Fruit fly (Drosophila melanogaster) whole organism, embryonic: ENCODE data around the gene mh.

ENCODE experiments used
- B-H2 ChIP-seq: fragments of 200-800 bp; sonication (Bioruptor generic); optimal IDR thresholded peaks from 2 replicates; lab custom pipeline; 2018; ENCODE audit warnings: missing biosample characterization, mild to moderate bottlenecking, missing genetic modification characterization
- CG10462 ChIP-seq: fragments of 200-800 bp; sonication (Bioruptor generic); optimal IDR thresholded peaks from 2 replicates; lab custom pipeline; 2016; ENCODE audit warnings: missing biosample characterization, missing genetic modification characterization
- CG10543 ChIP-seq: fragments of 200-800 bp; sonication (Bioruptor generic); optimal IDR thresholded peaks from 3 replicates; lab custom pipeline; 2017; ENCODE audit warnings: missing biosample characterization, mild to moderate bottlenecking, missing genetic modification characterization, moderate library complexity
- CG11085 ChIP-seq: fragments of 200-800 bp; sonication (Bioruptor generic); IDR thresholded peaks from 2 replicates; pipeline ENCODE4 v1.3.6; 2022; ENCODE audit warnings: missing biosample characterization, missing genetic modification characterization
- CG11696 ChIP-seq: fragments of 200-800 bp; sonication (Bioruptor generic); IDR thresholded peaks from 2 replicates; pipeline ENCODE4 v1.3.6; 2022; ENCODE audit warnings: missing biosample characterization, missing genetic modification characterization
- CG12071 ChIP-seq: fragments of 200-800 bp; sonication (Bioruptor generic); optimal IDR thresholded peaks from 3 replicates; lab custom pipeline; 2018; ENCODE audit warnings: missing biosample characterization, mild to moderate bottlenecking, missing genetic modification characterization
- CG12155 ChIP-seq: fragments of 200-800 bp; sonication (Bioruptor generic); optimal IDR thresholded peaks from 3 replicates; lab custom pipeline; 2016; ENCODE audit warnings: missing biosample characterization, missing genetic modification characterization
- CG13296 ChIP-seq: fragments of 200-800 bp; sonication (Bioruptor generic); optimal IDR thresholded peaks from 3 replicates; lab custom pipeline; 2018; ENCODE audit warnings: missing biosample characterization, mild to moderate bottlenecking, missing genetic modification characterization
- CG14014 ChIP-seq: fragments of 200-800 bp; sonication (Bioruptor generic); IDR thresholded peaks from 2 replicates; pipeline ENCODE4 v1.3.6; 2022; ENCODE audit warnings: missing biosample characterization, missing genetic modification characterization
- CG14441 ChIP-seq: fragments of 200-800 bp; sonication (Bioruptor generic); IDR thresholded peaks from 2 replicates; pipeline ENCODE4 v1.3.6; 2022; ENCODE audit warnings: missing biosample characterization, missing genetic modification characterization
- CG17361 ChIP-seq: fragments of 200-800 bp; sonication (Bioruptor generic); IDR thresholded peaks from 3 replicates; pipeline ENCODE4 v1.3.6; 2022; ENCODE audit warnings: missing biosample characterization, missing genetic modification characterization
- CG17385 ChIP-seq: fragments of 200-800 bp; sonication (Bioruptor generic); optimal IDR thresholded peaks from 3 replicates; lab custom pipeline; 2018; ENCODE audit warnings: missing biosample characterization, mild to moderate bottlenecking, missing genetic modification characterization
- CG17829 ChIP-seq: fragments of 200-800 bp; optimal IDR thresholded peaks from 2 replicates; lab custom pipeline; 2019; ENCODE audit warnings: missing biosample characterization, mild to moderate bottlenecking, missing genetic modification characterization, moderate library complexity
- CG18619 ChIP-seq: fragments of 200-800 bp; sonication (Bioruptor generic); optimal IDR thresholded peaks from 3 replicates; lab custom pipeline; 2017; ENCODE audit warnings: missing biosample characterization, mild to moderate bottlenecking, missing genetic modification characterization
- CG30020 ChIP-seq: fragments of 200-800 bp; optimal IDR thresholded peaks from 2 replicates; lab custom pipeline; 2019; ENCODE audit warnings: missing biosample characterization, mild to moderate bottlenecking, missing genetic modification characterization, moderate library complexity
- CG6689 ChIP-seq: fragments of 200-800 bp; sonication (Bioruptor generic); IDR thresholded peaks from 2 replicates; pipeline ENCODE4 v1.3.6; 2022; ENCODE audit warnings: missing biosample characterization, missing genetic modification characterization
- CG7987 ChIP-seq: fragments of 200-800 bp; sonication (Bioruptor generic); optimal IDR thresholded peaks from 2 replicates; lab custom pipeline; 2018; ENCODE audit warnings: missing biosample characterization, mild to moderate bottlenecking, missing genetic modification characterization, moderate library complexity
- CG9437 ChIP-seq: fragments of 200-800 bp; sonication (Bioruptor generic); optimal IDR thresholded peaks from 2 replicates; lab custom pipeline; 2018; ENCODE audit warnings: missing biosample characterization, mild to moderate bottlenecking, missing genetic modification characterization
- Dip2 ChIP-seq: fragments of 200-800 bp; sonication (Bioruptor generic); IDR thresholded peaks from 2 replicates; pipeline ENCODE4 v1.3.6; 2022; ENCODE audit warnings: missing biosample characterization, missing genetic modification characterization
- Drgx ChIP-seq: fragments of 200-800 bp; sonication (Bioruptor generic); IDR thresholded peaks from 2 replicates; pipeline ENCODE4 v1.3.6; 2022; ENCODE audit warnings: missing biosample characterization, missing genetic modification characterization
- Elba2 ChIP-seq: fragments of 200-800 bp; sonication (Bioruptor generic); optimal IDR thresholded peaks from 3 replicates; lab custom pipeline; 2016; ENCODE audit warnings: missing biosample characterization, missing genetic modification characterization
- GATAe ChIP-seq: fragments of 200-800 bp; sonication (Bioruptor generic); conservative IDR thresholded peaks from 2 replicates; pipeline ENCODE4 v1.3.6; 2022; ENCODE audit warnings: missing biosample characterization, missing genetic modification characterization
- HLHmδ ChIP-seq: fragments of 200-800 bp; sonication (Bioruptor generic); optimal IDR thresholded peaks from 2 replicates; lab custom pipeline; 2018; ENCODE audit warnings: missing biosample characterization, mild to moderate bottlenecking, missing genetic modification characterization, moderate library complexity
- Hand ChIP-seq: fragments of 200-800 bp; sonication (Bioruptor generic); optimal IDR thresholded peaks from 2 replicates; lab custom pipeline; 2017; ENCODE audit warnings: mild to moderate bottlenecking, missing biosample characterization, missing genetic modification reagents, missing genetic modification characterization
- Hr78 ChIP-seq, 2 experiments: fragments of 200-800 bp in 1 of 2; fragments of >200 bp in 1 of 2; sonication (Bioruptor generic) in 1 of 2; optimal IDR thresholded peaks; 2 replicates each; lab custom pipeline; 2017 to 2019; ENCODE audit warnings: missing biosample characterization in 2 of 2, missing genetic modification characterization in 2 of 2, mild to moderate bottlenecking in 1 of 2, moderate library complexity in 1 of 2
- MBD-R2 ChIP-seq: fragments of 200-800 bp; sonication (Bioruptor generic); IDR thresholded peaks from 2 replicates; pipeline ENCODE4 v1.3.6; 2022; ENCODE audit warnings: missing biosample characterization, missing genetic modification characterization
- Med ChIP-seq: fragments of 200-800 bp; sonication (Bioruptor generic); peaks from one replicate; lab custom pipeline; 2016; ENCODE audit warnings: missing biosample characterization, missing genetic modification characterization, mild to moderate bottlenecking, inconsistent platforms, moderate library complexity
- NFAT ChIP-seq: fragments of 200-800 bp; sonication (Bioruptor generic); IDR thresholded peaks from 2 replicates; pipeline ENCODE4 v1.3.6; 2022; ENCODE audit warnings: missing biosample characterization, missing genetic modification characterization
- Six4 ChIP-seq: fragments of 200-800 bp; sonication (Bioruptor generic); optimal IDR thresholded peaks from 2 replicates; lab custom pipeline; 2016; ENCODE audit warnings: missing biosample characterization, missing genetic modification characterization
- Sox100B ChIP-seq: fragments of 200-800 bp; sonication (Bioruptor generic); optimal IDR thresholded peaks from 3 replicates; lab custom pipeline; 2018; ENCODE audit warnings: missing biosample characterization, mild to moderate bottlenecking, missing genetic modification characterization
- Ssrp ChIP-seq: fragments of 200-800 bp; sonication (Bioruptor generic); optimal IDR thresholded peaks from 2 replicates; lab custom pipeline; 2018; ENCODE audit warnings: missing biosample characterization, mild to moderate bottlenecking, missing genetic modification characterization, moderate library complexity
- Vsx1 ChIP-seq: fragments of 200-800 bp; sonication (Bioruptor generic); optimal IDR thresholded peaks from 2 replicates; lab custom pipeline; 2017; ENCODE audit warnings: missing biosample characterization, mild to moderate bottlenecking, missing genetic modification characterization, missing genetic modification reagents
- chif ChIP-seq, 2 experiments: fragments of 200-800 bp; sonication (Bioruptor generic); optimal IDR thresholded peaks; 3 replicates each; lab custom pipeline; 2016; ENCODE audit warnings: missing biosample characterization in 2 of 2, missing genetic modification characterization in 2 of 2
- chinmo ChIP-seq: fragments of 200-800 bp; sonication (Bioruptor generic); IDR thresholded peaks from 4 replicates; pipeline ENCODE4 v1.3.6; 2022; ENCODE audit warnings: missing biosample characterization, missing genetic modification characterization; ENCODE audit not compliant: partially characterized antibody
- croc ChIP-seq: fragments of 200-800 bp; sonication (Bioruptor generic); conservative IDR thresholded peaks from 3 replicates; pipeline ENCODE4 v1.3.6; 2022; ENCODE audit warnings: missing biosample characterization, missing genetic modification characterization
- dimm ChIP-seq: fragments of 200-800 bp; sonication (Bioruptor generic); IDR thresholded peaks from 2 replicates; pipeline ENCODE4 v1.3.6; 2022; ENCODE audit warnings: missing biosample characterization, missing genetic modification characterization
- exex ChIP-seq: fragments of 200-800 bp; sonication (Bioruptor generic); optimal IDR thresholded peaks from 4 replicates; lab custom pipeline; 2018; ENCODE audit warnings: missing biosample characterization, mild to moderate bottlenecking, missing genetic modification characterization, moderate library complexity
- grn ChIP-seq: fragments of 200-800 bp; sonication (Bioruptor generic); optimal IDR thresholded peaks from 3 replicates; lab custom pipeline; 2017; ENCODE audit warnings: missing biosample characterization, missing genetic modification characterization
- gsb-n ChIP-seq: fragments of 200-800 bp; sonication (Bioruptor generic); optimal IDR thresholded peaks from 3 replicates; lab custom pipeline; 2018; ENCODE audit warnings: missing biosample characterization, mild to moderate bottlenecking, missing genetic modification characterization
- hkb ChIP-seq, 2 experiments: fragments of 200-800 bp in 1 of 2; fragments of >200 bp in 1 of 2; sonication (Bioruptor generic) in 1 of 2; IDR thresholded peaks in 1 of 2; optimal IDR thresholded peaks in 1 of 2; 2 replicates each; pipeline versions ENCODE4 v1.3.6 to Lab custom; 2017 to 2022; ENCODE audit warnings: missing biosample characterization in 1 of 2, missing genetic modification characterization in 1 of 2
- inv ChIP-seq: fragments of 200-800 bp; sonication (Bioruptor generic); IDR thresholded peaks from 2 replicates; pipeline ENCODE4 v1.3.6; 2022; ENCODE audit warnings: missing biosample characterization, missing genetic modification characterization; ENCODE audit not compliant: partially characterized antibody
- kay ChIP-seq: fragments of 200-800 bp; sonication (Bioruptor generic); optimal IDR thresholded peaks from 2 replicates; lab custom pipeline; 2016; ENCODE audit warnings: missing biosample characterization, missing genetic modification characterization
- kni ChIP-seq: fragments of 200-800 bp; sonication (Bioruptor generic); optimal IDR thresholded peaks from 3 replicates; lab custom pipeline; 2017; ENCODE audit warnings: mild to moderate bottlenecking, missing biosample characterization, missing genetic modification reagents, missing genetic modification characterization
- mirr ChIP-seq: fragments of 200-800 bp; sonication (Bioruptor generic); optimal IDR thresholded peaks from 3 replicates; lab custom pipeline; 2018; ENCODE audit warnings: missing biosample characterization, mild to moderate bottlenecking, missing genetic modification characterization
- pros ChIP-seq: fragments of 200-800 bp; sonication (Bioruptor generic); optimal IDR thresholded peaks from 3 replicates; lab custom pipeline; 2019; ENCODE audit warnings: missing biosample characterization, mild to moderate bottlenecking, missing genetic modification characterization, moderate library complexity
- slou ChIP-seq: fragments of 200-800 bp; sonication (Bioruptor generic); optimal IDR thresholded peaks from 3 replicates; lab custom pipeline; 2016; ENCODE audit warnings: missing biosample characterization, missing genetic modification characterization
- yki ChIP-seq: fragments of >200 bp; optimal IDR thresholded peaks from 3 replicates; lab custom pipeline; 2018

Gene mh

DNA sequence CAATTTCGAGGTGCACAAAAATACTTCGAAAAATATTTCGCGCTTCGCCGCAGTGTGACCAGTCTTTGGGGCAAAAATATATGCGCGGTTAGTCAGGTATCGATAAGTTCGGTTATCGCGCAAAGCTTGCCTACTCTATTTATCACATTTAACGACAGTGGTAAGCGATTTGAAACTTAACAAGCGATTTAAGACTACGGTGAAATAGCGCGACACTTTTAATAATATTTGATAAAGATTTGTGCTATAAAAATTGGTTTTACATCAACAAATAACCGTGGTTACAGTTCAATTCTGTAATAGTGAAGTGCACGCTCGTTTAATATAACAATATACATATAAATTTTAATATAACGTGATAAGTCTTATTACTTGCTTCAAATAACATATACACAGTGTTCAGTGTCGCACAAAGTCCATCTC, at the start of gene mh (continued):
- TF ChIP-seq chinmo (GFP tag; lab: Robert Waterston, UW) (0 out of 4 replicates have a peak, but pooled peaks have one; percentile 62), Elba2 (GFP tag; lab: Kevin White, UChicago) (no peak), CG14441 (GFP tag; lab: Robert Waterston, UW) (peak; percentile 30; the same call in 1 of the 2 replicates), MBD-R2 (GFP tag; lab: Robert Waterston, UW) (peak; percentile 66), CG17361 (GFP tag; lab: Robert Waterston, UW) (peak; percentile 60; the same call in 2 of the 3 replicates)

DNA sequence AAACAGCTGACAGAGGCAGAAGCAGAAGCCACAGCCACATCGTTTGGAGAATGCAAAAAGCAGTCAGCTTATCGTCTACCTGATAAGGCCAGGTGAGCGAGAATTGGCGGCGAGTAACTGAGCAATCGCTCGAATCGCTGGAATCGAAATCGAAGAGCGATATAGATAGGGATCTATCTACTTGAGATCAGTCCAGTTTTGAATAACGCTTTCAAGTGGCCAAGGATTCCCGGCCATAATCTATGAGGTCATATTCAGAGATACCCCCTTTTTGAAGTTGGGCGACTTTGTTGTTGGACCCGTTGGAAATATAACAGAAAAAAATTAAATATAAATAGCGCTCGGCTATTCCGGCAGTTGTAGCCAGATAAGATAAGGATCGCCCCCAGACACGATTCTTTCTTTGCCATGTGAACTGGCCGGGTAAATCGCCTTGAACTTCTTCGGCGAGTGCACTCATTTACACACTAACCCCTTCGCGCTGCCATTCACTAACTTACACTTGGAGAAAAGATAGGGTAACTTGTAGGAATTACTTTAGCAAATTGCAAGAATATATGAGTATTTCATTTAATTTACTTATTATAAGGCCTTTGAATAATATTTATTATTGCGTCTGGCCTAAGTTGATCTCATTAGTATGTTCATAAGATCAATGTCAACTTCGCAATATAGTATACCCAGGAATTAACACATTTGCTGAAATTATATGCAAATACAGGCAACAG, 47.4 kb upstream of the mh start:
- TF ChIP-seq CG13296 (GFP tag; lab: Kevin White, UChicago) (no peak), CG12071 (no peak), CG10462 (GFP tag; lab: Kevin White, UChicago) (no peak), dimm (GFP tag; lab: Robert Waterston, UW) (no peak), yki (lab: Kevin White, UChicago) (no peak), grn (peak; percentile 96), Six4 (no peak), Vsx1 (GFP tag; lab: Kevin White, UChicago) (no peak), chif (GFP tag; optimal IDR thresholded peaks at IDR 0.05; lab: Kevin White, UChicago) (no peak), gsb-n (tag; lab: Kevin White, UChicago) (no peak), NFAT (GFP tag; lab: Robert Waterston, UW) (no peak), CG17829 (tag; lab: Kevin White, UChicago) (no peak), Ssrp (tag; lab: Kevin White, UChicago) (no peak), kay (GFP tag; lab: Kevin White, UChicago) (no peak), CG9437 (GFP tag; lab: Kevin White, UChicago) (no peak), CG10543 (GFP tag; lab: Kevin White, UChicago) (peak; percentile 19), croc (GFP tag; lab: Robert Waterston, UW) (no peak), CG6689 (GFP tag; lab: Robert Waterston, UW) (no peak), inv (GFP tag; lab: Robert Waterston, UW) (no peak), Dip2 (GFP tag; lab: Robert Waterston, UW) (no peak), mirr (GFP tag; lab: Kevin White, UChicago) (peak; percentile 1), CG7987 (GFP tag; lab: Kevin White, UChicago) (no peak), hkb (optimal IDR thresholded peaks at IDR 0.05; lab: Kevin White, UChicago) (no peak), hkb (GFP tag; IDR thresholded peaks at IDR 0.05; lab: Robert Waterston, UW) (no peak), CG30020 (tag; lab: Kevin White, UChicago) (no peak), Hr78 (GFP tag; optimal IDR thresholded peaks at IDR 0.05; lab: Kevin White, UChicago) (peak in 1 of 2 experiments; percentile 72), CG12155 (GFP tag; lab: Kevin White, UChicago) (peak; percentile 1), CG11696 (GFP tag; lab: Robert Waterston, UW) (no peak), CG18619 (GFP tag; lab: Kevin White, UChicago) (no peak), CG17385 (GFP tag; lab: Kevin White, UChicago) (no peak), CG14014 (GFP tag; lab: Robert Waterston, UW) (no peak), Sox100B (GFP tag; lab: Kevin White, UChicago) (no peak), CG11085 (GFP tag; lab: Robert Waterston, UW) (no peak), B-H2 (GFP tag; lab: Kevin White, UChicago) (no peak), chinmo (GFP tag; lab: Robert Waterston, UW) (no peak), exex (tag; lab: Kevin White, UChicago) (peak; percentile 60), Hand (no peak), GATAe (GFP tag; lab: Robert Waterston, UW) (peak; percentile 46; the same call in 1 of the 2 replicates), Drgx (no peak), kni (no peak), Med (GFP tag; lab: Kevin White, UChicago) (peak; percentile 51), HLHmδ (no peak), slou (GFP tag; lab: Kevin White, UChicago) (no peak), pros (GFP tag; lab: Kevin White, UChicago) (no peak)
